Fruit fly (Drosophila melanogaster) whole organism, embryonic: Measurements from ENCODE around the gene CG32259.

ENCODE experiments used
- B-H1 ChIP-seq: fragments of 200-800 bp; sonication (Bioruptor generic); IDR thresholded peaks from 3 replicates; pipeline ENCODE4 v1.3.6; 2022; ENCODE audit warnings: missing biosample characterization, missing genetic modification characterization
- CG11085 ChIP-seq: fragments of 200-800 bp; sonication (Bioruptor generic); IDR thresholded peaks from 2 replicates; pipeline ENCODE4 v1.3.6; 2022; ENCODE audit warnings: missing biosample characterization, missing genetic modification characterization
- CG11247 ChIP-seq: fragments of 200-800 bp; sonication (Bioruptor generic); IDR thresholded peaks from 2 replicates; pipeline ENCODE4 v1.3.6; 2022; ENCODE audit warnings: missing biosample characterization, missing genetic modification characterization
- CG12104 ChIP-seq: fragments of 200-800 bp; sonication (Bioruptor generic); optimal IDR thresholded peaks from 3 replicates; lab custom pipeline; 2016; ENCODE audit warnings: missing biosample characterization, missing genetic modification characterization
- CG12155 ChIP-seq: fragments of 200-800 bp; sonication (Bioruptor generic); optimal IDR thresholded peaks from 3 replicates; lab custom pipeline; 2016; ENCODE audit warnings: missing biosample characterization, missing genetic modification characterization
- CG13123 ChIP-seq: fragments of 200-800 bp; sonication (Bioruptor generic); optimal IDR thresholded peaks from 2 replicates; lab custom pipeline; 2016; ENCODE audit warnings: missing biosample characterization, missing genetic modification characterization
- CG13775 ChIP-seq: fragments of 200-800 bp; sonication (Bioruptor generic); optimal IDR thresholded peaks from 3 replicates; lab custom pipeline; 2017; ENCODE audit warnings: missing biosample characterization, mild to moderate bottlenecking, missing genetic modification characterization
- CG15073 ChIP-seq: fragments of 200-800 bp; sonication (Bioruptor generic); optimal IDR thresholded peaks from 2 replicates; lab custom pipeline; 2016; ENCODE audit warnings: missing biosample characterization, missing genetic modification characterization
- CG17328 ChIP-seq: fragments of 200-800 bp; sonication (Bioruptor generic); IDR thresholded peaks from 2 replicates; pipeline ENCODE4 v1.3.6; 2022; ENCODE audit warnings: missing biosample characterization, missing genetic modification characterization
- CG17912 ChIP-seq: fragments of 200-800 bp; sonication (Bioruptor generic); optimal IDR thresholded peaks from 2 replicates; lab custom pipeline; 2018; ENCODE audit warnings: missing biosample characterization, mild to moderate bottlenecking, missing genetic modification characterization
- CG18599 ChIP-seq: fragments of 200-800 bp; sonication (Bioruptor generic); optimal IDR thresholded peaks from 3 replicates; lab custom pipeline; 2017; ENCODE audit warnings: missing biosample characterization, missing genetic modification characterization, mild to moderate bottlenecking, moderate library complexity, missing genetic modification reagents
- CG30431 ChIP-seq: fragments of 200-800 bp; sonication (Bioruptor generic); optimal IDR thresholded peaks from 2 replicates; lab custom pipeline; 2017; ENCODE audit warnings: missing biosample characterization, missing genetic modification characterization
- CG32772 ChIP-seq: fragments of 200-800 bp; sonication (Bioruptor generic); IDR thresholded peaks from 2 replicates; pipeline ENCODE4 v1.3.6; 2022; ENCODE audit warnings: missing biosample characterization, missing genetic modification characterization
- CG34224 ChIP-seq: fragments of 200-800 bp; sonication (Bioruptor generic); IDR thresholded peaks from 3 replicates; pipeline ENCODE4 v1.3.6; 2022; ENCODE audit warnings: missing biosample characterization, missing genetic modification characterization; ENCODE audit not compliant: partially characterized antibody
- CG3995 ChIP-seq: fragments of 200-800 bp; sonication (Bioruptor generic); optimal IDR thresholded peaks from 3 replicates; lab custom pipeline; 2016; ENCODE audit warnings: missing biosample characterization, missing genetic modification characterization
- CG6813 ChIP-seq: fragments of 200-800 bp; sonication (Bioruptor generic); optimal IDR thresholded peaks from 2 replicates; lab custom pipeline; 2017; ENCODE audit warnings: missing biosample characterization, missing genetic modification characterization, mild to moderate bottlenecking, moderate library complexity, missing genetic modification reagents
- CG6854 ChIP-seq: fragments of 200-800 bp; sonication (Bioruptor generic); optimal IDR thresholded peaks from 3 replicates; lab custom pipeline; 2017; ENCODE audit warnings: missing biosample characterization, mild to moderate bottlenecking, missing genetic modification characterization
- CG7839 ChIP-seq: fragments of 200-800 bp; sonication (Bioruptor generic); optimal IDR thresholded peaks from 3 replicates; lab custom pipeline; 2018; ENCODE audit warnings: missing biosample characterization, mild to moderate bottlenecking, missing genetic modification characterization, moderate library complexity
- CG8281 ChIP-seq: fragments of 200-800 bp; sonication (Bioruptor generic); optimal IDR thresholded peaks from 2 replicates; lab custom pipeline; 2018; ENCODE audit warnings: missing biosample characterization, mild to moderate bottlenecking, missing genetic modification characterization, moderate library complexity
- CG8944 ChIP-seq: fragments of 200-800 bp; sonication (Bioruptor generic); optimal IDR thresholded peaks from 3 replicates; lab custom pipeline; 2016; ENCODE audit warnings: missing biosample characterization, missing genetic modification characterization
- CG9437 ChIP-seq: fragments of 200-800 bp; sonication (Bioruptor generic); optimal IDR thresholded peaks from 2 replicates; lab custom pipeline; 2018; ENCODE audit warnings: missing biosample characterization, mild to moderate bottlenecking, missing genetic modification characterization
- CTCF ChIP-seq: fragments of 200-800 bp; sonication (Bioruptor generic); optimal IDR thresholded peaks from 2 replicates; lab custom pipeline; 2017; ENCODE audit warnings: missing biosample characterization, mild to moderate bottlenecking, missing genetic modification characterization, moderate library complexity
- Dek ChIP-seq: fragments of 200-800 bp; sonication (Bioruptor generic); optimal IDR thresholded peaks from 3 replicates; lab custom pipeline; 2019; ENCODE audit warnings: missing biosample characterization, mild to moderate bottlenecking, missing genetic modification characterization, moderate library complexity
- Eip74EF ChIP-seq, 2 experiments: fragments of 200-800 bp in 1 of 2; fragments of >200 bp in 1 of 2; sonication (Bioruptor generic) in 1 of 2; optimal IDR thresholded peaks; 2 replicates each; lab custom pipeline; 2017 to 2019; ENCODE audit warnings: missing biosample characterization in 2 of 2, missing genetic modification characterization in 2 of 2, mild to moderate bottlenecking in 1 of 2, moderate library complexity in 1 of 2
- Gug ChIP-seq: fragments of 200-800 bp; sonication (Bioruptor generic); IDR thresholded peaks from 4 replicates; pipeline ENCODE4 v1.3.6; 2022; ENCODE audit warnings: missing biosample characterization, missing genetic modification characterization
- HLHmδ ChIP-seq: fragments of 200-800 bp; sonication (Bioruptor generic); optimal IDR thresholded peaks from 2 replicates; lab custom pipeline; 2018; ENCODE audit warnings: missing biosample characterization, mild to moderate bottlenecking, missing genetic modification characterization, moderate library complexity
- Hr39 ChIP-seq: fragments of >200 bp; optimal IDR thresholded peaks from 2 replicates; lab custom pipeline; 2017
- MBD-R2 ChIP-seq: fragments of 200-800 bp; sonication (Bioruptor generic); IDR thresholded peaks from 2 replicates; pipeline ENCODE4 v1.3.6; 2022; ENCODE audit warnings: missing biosample characterization, missing genetic modification characterization
- Ssrp ChIP-seq: fragments of 200-800 bp; sonication (Bioruptor generic); optimal IDR thresholded peaks from 2 replicates; lab custom pipeline; 2018; ENCODE audit warnings: missing biosample characterization, mild to moderate bottlenecking, missing genetic modification characterization, moderate library complexity
- ato ChIP-seq: fragments of 200-800 bp; sonication (Bioruptor generic); IDR thresholded peaks from 2 replicates; pipeline ENCODE4 v1.3.6; 2022; ENCODE audit warnings: missing biosample characterization, missing genetic modification characterization; ENCODE audit not compliant: partially characterized antibody
- bcd ChIP-seq: fragments of 200-800 bp; sonication (Bioruptor generic); optimal IDR thresholded peaks from 2 replicates; lab custom pipeline; 2017; ENCODE audit warnings: missing biosample characterization, mild to moderate bottlenecking, missing genetic modification characterization
- emc ChIP-seq: fragments of 200-800 bp; sonication (Bioruptor generic); optimal IDR thresholded peaks from 2 replicates; lab custom pipeline; 2016; ENCODE audit warnings: missing biosample characterization, missing genetic modification characterization
- hbn ChIP-seq: fragments of 200-800 bp; sonication (Bioruptor generic); IDR thresholded peaks from 2 replicates; pipeline ENCODE4 v1.3.6; 2022; ENCODE audit warnings: missing biosample characterization, missing genetic modification characterization; ENCODE audit not compliant: partially characterized antibody
- hth ChIP-seq: fragments of >200 bp; optimal IDR thresholded peaks from 2 replicates; lab custom pipeline; 2017; ENCODE audit warnings: inconsistent platforms
- insv ChIP-seq, 2 experiments: fragments of 200-800 bp; sonication (Bioruptor generic); optimal IDR thresholded peaks; 3 replicates each; lab custom pipeline; 2016 to 2018; ENCODE audit warnings: missing biosample characterization in 2 of 2, missing genetic modification characterization in 2 of 2
- knrl ChIP-seq: fragments of 200-800 bp; sonication (Bioruptor generic); IDR thresholded peaks from 3 replicates; pipeline ENCODE4 v1.3.6; 2022; ENCODE audit warnings: missing biosample characterization, missing genetic modification characterization; ENCODE audit not compliant: partially characterized antibody
- lov ChIP-seq, 2 experiments: fragments of 200-800 bp in 1 of 2; fragments of >200 bp in 1 of 2; sonication (Bioruptor generic) in 1 of 2; IDR thresholded peaks in 1 of 2; optimal IDR thresholded peaks in 1 of 2; 2 replicates in 1 of 2; 3 replicates in 1 of 2; pipeline versions ENCODE4 v1.3.6 to Lab custom; 2017 to 2022; ENCODE audit warnings: missing biosample characterization in 1 of 2, missing genetic modification characterization in 1 of 2
- nmo ChIP-seq: fragments of 200-800 bp; sonication (Bioruptor generic); optimal IDR thresholded peaks from 2 replicates; lab custom pipeline; 2018; ENCODE audit warnings: missing biosample characterization, mild to moderate bottlenecking, missing genetic modification characterization, moderate library complexity
- odd ChIP-seq: fragments of 200-800 bp; sonication (Bioruptor generic); optimal IDR thresholded peaks from 2 replicates; lab custom pipeline; 2017; ENCODE audit warnings: missing biosample characterization, mild to moderate bottlenecking, missing genetic modification characterization
- p53 ChIP-seq: fragments of 200-800 bp; sonication (Bioruptor generic); optimal IDR thresholded peaks from 2 replicates; lab custom pipeline; 2016; ENCODE audit warnings: missing biosample characterization, missing genetic modification characterization
- pho ChIP-seq: fragments of 200-800 bp; sonication (Bioruptor generic); optimal IDR thresholded peaks from 2 replicates; lab custom pipeline; 2016; ENCODE audit warnings: missing biosample characterization, missing genetic modification characterization
- shn ChIP-seq: fragments of 200-800 bp; sonication (Bioruptor generic); optimal IDR thresholded peaks from 3 replicates; lab custom pipeline; 2016; ENCODE audit warnings: missing biosample characterization, missing genetic modification characterization
- sim ChIP-seq: fragments of 200-800 bp; sonication (Bioruptor generic); IDR thresholded peaks from 2 replicates; pipeline ENCODE4 v1.3.6; 2022; ENCODE audit warnings: missing biosample characterization, missing genetic modification characterization
- sob ChIP-seq: fragments of 200-800 bp; sonication (Bioruptor generic); IDR thresholded peaks from 2 replicates; pipeline ENCODE4 v1.3.6; 2022; ENCODE audit warnings: missing biosample characterization, missing genetic modification characterization
- stc ChIP-seq: fragments of 200-800 bp; sonication (Bioruptor generic); IDR thresholded peaks from 2 replicates; pipeline ENCODE4 v1.3.6; 2022; ENCODE audit warnings: missing biosample characterization, missing genetic modification characterization
- sug ChIP-seq: fragments of 200-800 bp; optimal IDR thresholded peaks from 2 replicates; lab custom pipeline; 2019; ENCODE audit warnings: missing biosample characterization, mild to moderate bottlenecking, missing genetic modification characterization, moderate library complexity
- tio ChIP-seq: fragments of 200-800 bp; sonication (Bioruptor generic); optimal IDR thresholded peaks from 2 replicates; lab custom pipeline; 2017; ENCODE audit warnings: missing biosample characterization, missing genetic modification characterization, inconsistent platforms
- tna ChIP-seq: fragments of 200-800 bp; sonication (Bioruptor generic); IDR thresholded peaks from 2 replicates; pipeline ENCODE4 v1.3.6; 2022; ENCODE audit warnings: missing biosample characterization, missing genetic modification characterization; ENCODE audit not compliant: partially characterized antibody
- unc-4 ChIP-seq: fragments of 200-800 bp; sonication (Bioruptor generic); IDR thresholded peaks from 2 replicates; pipeline ENCODE4 v1.3.6; 2022; ENCODE audit warnings: missing biosample characterization, missing genetic modification characterization; ENCODE audit not compliant: partially characterized antibody

Gene CG32259

dm6 chr3L:4103258-4104247 is 34.4 kb downstream of the CG32259 start, which contains the start of gene Fit1 (continued):
- TF ChIP-seq CG17328 (GFP tag; lab: Robert Waterston, UW), result no peak
- no peak for TF ChIP-seq sim (GFP tag; lab: Robert Waterston, UW)
- TF ChIP-seq CG11247 (GFP tag; lab: Robert Waterston, UW), result no peak
- no peak for TF ChIP-seq CTCF (GFP tag; lab: Kevin White, UChicago)
- peak; percentile 82 for TF ChIP-seq sug (tag; lab: Kevin White, UChicago)
- no peak for TF ChIP-seq CG32772 (GFP tag; lab: Robert Waterston, UW)
- TF ChIP-seq odd, result no peak
- TF ChIP-seq p53 (GFP tag; lab: Kevin White, UChicago), result no peak
- no peak for TF ChIP-seq CG13123 (GFP tag; lab: Kevin White, UChicago)
- TF ChIP-seq CG6854 (GFP tag; lab: Kevin White, UChicago), result no peak
- no peak for TF ChIP-seq CG6813
- TF ChIP-seq insv (GFP tag; optimal IDR thresholded peaks at IDR 0.05; lab: Kevin White, UChicago), result no peak
- TF ChIP-seq emc (GFP tag; lab: Kevin White, UChicago), result no peak
- no peak for TF ChIP-seq shn (GFP tag; lab: Kevin White, UChicago)
- TF ChIP-seq CG8944 (GFP tag; lab: Kevin White, UChicago), result no peak
- TF ChIP-seq lov (optimal IDR thresholded peaks at IDR 0.05; lab: Kevin White, UChicago), result no peak
- TF ChIP-seq lov (GFP tag; IDR thresholded peaks at IDR 0.05; lab: Robert Waterston, UW), result no peak
- TF ChIP-seq knrl (GFP tag; lab: Robert Waterston, UW), result peak; percentile 39; the same call in 2 of the 3 replicates
- TF ChIP-seq B-H1, result no peak
- no peak for TF ChIP-seq CG7839
- TF ChIP-seq Gug (GFP tag; lab: Robert Waterston, UW), result no peak
- TF ChIP-seq sob (GFP tag; lab: Robert Waterston, UW), result no peak
- TF ChIP-seq Dek (tag; lab: Kevin White, UChicago), result no peak
- no peak for TF ChIP-seq Ssrp (tag; lab: Kevin White, UChicago)
- TF ChIP-seq hbn (GFP tag; lab: Robert Waterston, UW), result peak; percentile 58
- TF ChIP-seq CG17912 (GFP tag; lab: Kevin White, UChicago), result no peak
- TF ChIP-seq Eip74EF (GFP tag; optimal IDR thresholded peaks at IDR 0.05; lab: Kevin White, UChicago), result peak in 1 of 2 experiments; percentile 44
- TF ChIP-seq CG9437 (GFP tag; lab: Kevin White, UChicago), result no peak
- no peak for TF ChIP-seq CG12155
- TF ChIP-seq CG12104 (GFP tag; lab: Kevin White, UChicago), result no peak
- no peak for TF ChIP-seq CG13775 (GFP tag; lab: Kevin White, UChicago)
- no peak for TF ChIP-seq hth
- TF ChIP-seq CG11085 (GFP tag; lab: Robert Waterston, UW), result no peak
- peak; percentile 51 for TF ChIP-seq tna (GFP tag; lab: Robert Waterston, UW)
- TF ChIP-seq bcd (GFP tag; lab: Kevin White, UChicago), result no peak
- TF ChIP-seq HLHmδ (GFP tag; lab: Kevin White, UChicago), result no peak
- no peak for TF ChIP-seq CG8281 (tag; lab: Kevin White, UChicago)
- TF ChIP-seq unc-4, result peak; percentile 40; the same call in 1 of the 2 replicates
- TF ChIP-seq MBD-R2 (GFP tag; lab: Robert Waterston, UW), result no peak
- no peak for TF ChIP-seq CG15073 (GFP tag; lab: Kevin White, UChicago)
- TF ChIP-seq CG34224 (GFP tag; lab: Robert Waterston, UW), result peak; percentile 60
- TF ChIP-seq pho (GFP tag; lab: Kevin White, UChicago), result no peak
- TF ChIP-seq Hr39 (lab: Kevin White, UChicago), result no peak
- no peak for TF ChIP-seq nmo
- no peak for TF ChIP-seq tio (GFP tag; lab: Kevin White, UChicago)
- TF ChIP-seq stc (GFP tag; lab: Robert Waterston, UW), result 0 out of 2 replicates have a peak, but pooled peaks have one; percentile 30
- peak; percentile 19 for TF ChIP-seq CG18599 (GFP tag; lab: Kevin White, UChicago)
- TF ChIP-seq ato, result peak; percentile 66
- TF ChIP-seq CG30431 (GFP tag; lab: Kevin White, UChicago), result no peak
- no peak for TF ChIP-seq CG3995
